Fruit fly (Drosophila melanogaster) whole organism, embryonic: ENCODE measurements around the gene CG9184.
A peak's percentile ranks its signal among the peaks of the same experiment; 100 is the strongest.

Experiments
- BtbVII ChIP-seq: fragments of 200-800 bp; sonication (Bioruptor generic); optimal IDR thresholded peaks from 3 replicates; lab custom pipeline; 2017; ENCODE audit warnings: missing biosample characterization, mild to moderate bottlenecking, missing genetic modification characterization
- CG10565 ChIP-seq: fragments of 200-800 bp; sonication (Bioruptor generic); optimal IDR thresholded peaks from 3 replicates; lab custom pipeline; 2016; ENCODE audit warnings: missing biosample characterization, mild to moderate bottlenecking, missing genetic modification characterization
- CG11093 ChIP-seq: fragments of 200-800 bp; sonication (Bioruptor generic); IDR thresholded peaks from 3 replicates; pipeline ENCODE4 v1.3.6; 2022; ENCODE audit warnings: missing biosample characterization, missing genetic modification characterization
- CG13296 ChIP-seq: fragments of 200-800 bp; sonication (Bioruptor generic); optimal IDR thresholded peaks from 3 replicates; lab custom pipeline; 2018; ENCODE audit warnings: missing biosample characterization, mild to moderate bottlenecking, missing genetic modification characterization
- CG15479 ChIP-seq: fragments of 200-800 bp; sonication (Bioruptor generic); optimal IDR thresholded peaks from 3 replicates; lab custom pipeline; 2019; ENCODE audit warnings: missing biosample characterization, mild to moderate bottlenecking, missing genetic modification characterization, moderate library complexity
- CG15601 ChIP-seq: fragments of 200-800 bp; sonication (Bioruptor generic); optimal IDR thresholded peaks from 3 replicates; lab custom pipeline; 2019; ENCODE audit warnings: missing biosample characterization, mild to moderate bottlenecking, missing genetic modification characterization, moderate library complexity
- CG1647 ChIP-seq: fragments of 200-800 bp; sonication (Bioruptor generic); optimal IDR thresholded peaks from 3 replicates; lab custom pipeline; 2016; ENCODE audit warnings: missing biosample characterization, missing genetic modification characterization
- CG1832 ChIP-seq: fragments of 200-800 bp; sonication (Bioruptor generic); optimal IDR thresholded peaks from 2 replicates; lab custom pipeline; 2017; ENCODE audit warnings: missing biosample characterization, mild to moderate bottlenecking, missing genetic modification characterization, inconsistent platforms
- CG2120 ChIP-seq: fragments of 200-800 bp; sonication (Bioruptor generic); optimal IDR thresholded peaks from 3 replicates; lab custom pipeline; 2016; ENCODE audit warnings: missing biosample characterization, missing genetic modification characterization
- CG2889 ChIP-seq: fragments of 200-800 bp; sonication (Bioruptor generic); IDR thresholded peaks from 3 replicates; pipeline ENCODE4 v1.3.6; 2022; ENCODE audit warnings: missing biosample characterization, missing genetic modification characterization
- CG3281 ChIP-seq: fragments of 200-800 bp; sonication (Bioruptor generic); optimal IDR thresholded peaks from 3 replicates; lab custom pipeline; 2017; ENCODE audit warnings: missing biosample characterization, mild to moderate bottlenecking, missing genetic modification characterization
- CG4424 ChIP-seq: fragments of 200-800 bp; sonication (Bioruptor generic); optimal IDR thresholded peaks from 3 replicates; lab custom pipeline; 2016; ENCODE audit warnings: missing biosample characterization, missing genetic modification characterization
- CG6254 ChIP-seq: fragments of 200-800 bp; sonication (Bioruptor generic); optimal IDR thresholded peaks from 3 replicates; lab custom pipeline; 2017; ENCODE audit warnings: mild to moderate bottlenecking, missing biosample characterization, missing genetic modification reagents, missing genetic modification characterization
- CG6272 ChIP-seq: fragments of 200-800 bp; sonication (Bioruptor generic); IDR thresholded peaks from 2 replicates; pipeline ENCODE4 v1.3.6; 2022; ENCODE audit warnings: missing biosample characterization, missing genetic modification characterization
- CG9932 ChIP-seq: fragments of 200-800 bp; sonication (Bioruptor generic); IDR thresholded peaks from 2 replicates; pipeline ENCODE4 v1.3.6; 2022; ENCODE audit warnings: missing biosample characterization, missing genetic modification characterization
- CoRest ChIP-seq: fragments of 200-800 bp; sonication (Bioruptor generic); optimal IDR thresholded peaks from 3 replicates; lab custom pipeline; 2018; ENCODE audit warnings: missing biosample characterization, mild to moderate bottlenecking, missing genetic modification characterization, moderate library complexity
- Dad ChIP-seq: fragments of 200-800 bp; sonication (Bioruptor generic); optimal IDR thresholded peaks from 3 replicates; lab custom pipeline; 2016; ENCODE audit warnings: missing biosample characterization, missing genetic modification characterization
- Dek ChIP-seq: fragments of 200-800 bp; sonication (Bioruptor generic); optimal IDR thresholded peaks from 3 replicates; lab custom pipeline; 2019; ENCODE audit warnings: missing biosample characterization, mild to moderate bottlenecking, missing genetic modification characterization, moderate library complexity
- Doc2 ChIP-seq: fragments of 200-800 bp; sonication (Bioruptor generic); IDR thresholded peaks from 2 replicates; pipeline ENCODE4 v1.3.6; 2022; ENCODE audit warnings: missing biosample characterization, missing genetic modification characterization
- Eip74EF ChIP-seq, 2 experiments: fragments of 200-800 bp in 1 of 2; fragments of >200 bp in 1 of 2; sonication (Bioruptor generic) in 1 of 2; optimal IDR thresholded peaks; 2 replicates each; lab custom pipeline; 2017 to 2019; ENCODE audit warnings: missing biosample characterization in 2 of 2, missing genetic modification characterization in 2 of 2, mild to moderate bottlenecking in 1 of 2, moderate library complexity in 1 of 2
- Elba2 ChIP-seq: fragments of 200-800 bp; sonication (Bioruptor generic); optimal IDR thresholded peaks from 3 replicates; lab custom pipeline; 2016; ENCODE audit warnings: missing biosample characterization, missing genetic modification characterization
- Hr39 ChIP-seq: fragments of >200 bp; optimal IDR thresholded peaks from 2 replicates; lab custom pipeline; 2017
- Lhr ChIP-seq: fragments of 200-800 bp; sonication (Bioruptor generic); optimal IDR thresholded peaks from 3 replicates; lab custom pipeline; 2017; ENCODE audit warnings: mild to moderate bottlenecking, missing biosample characterization, missing genetic modification reagents, missing genetic modification characterization
- Max ChIP-seq: fragments of 200-800 bp; sonication (Bioruptor generic); optimal IDR thresholded peaks from 2 replicates; lab custom pipeline; 2016; ENCODE audit warnings: missing biosample characterization, mild to moderate bottlenecking, missing genetic modification characterization
- NC2α ChIP-seq: fragments of 200-800 bp; sonication (Bioruptor generic); optimal IDR thresholded peaks from 2 replicates; lab custom pipeline; 2016; ENCODE audit warnings: missing biosample characterization, missing genetic modification characterization
- Ssrp ChIP-seq: fragments of 200-800 bp; sonication (Bioruptor generic); optimal IDR thresholded peaks from 2 replicates; lab custom pipeline; 2018; ENCODE audit warnings: missing biosample characterization, mild to moderate bottlenecking, missing genetic modification characterization, moderate library complexity
- Xbp1 ChIP-seq: fragments of 200-800 bp; sonication (Bioruptor generic); optimal IDR thresholded peaks from 3 replicates; lab custom pipeline; 2016; ENCODE audit warnings: missing biosample characterization, mild to moderate bottlenecking, missing genetic modification characterization
- abd-A ChIP-seq: fragments of 200-800 bp; sonication (Bioruptor generic); optimal IDR thresholded peaks from 3 replicates; lab custom pipeline; 2019; ENCODE audit warnings: missing biosample characterization, mild to moderate bottlenecking, missing genetic modification characterization, moderate library complexity
- aop ChIP-seq: fragments of 200-800 bp; sonication (Bioruptor generic); IDR thresholded peaks from 2 replicates; pipeline ENCODE4 v1.3.6; 2022; ENCODE audit warnings: missing biosample characterization, missing genetic modification characterization
- bbx ChIP-seq: fragments of 200-800 bp; sonication (Bioruptor generic); IDR thresholded peaks from 2 replicates; pipeline ENCODE4 v1.3.6; 2022; ENCODE audit warnings: missing biosample characterization, missing genetic modification characterization; ENCODE audit not compliant: partially characterized antibody
- cas ChIP-seq: fragments of 200-800 bp; sonication (Bioruptor generic); IDR thresholded peaks from 2 replicates; pipeline ENCODE4 v1.3.6; 2022; ENCODE audit warnings: missing biosample characterization, missing genetic modification characterization
- crp ChIP-seq, 2 experiments: fragments of 200-800 bp; sonication (Bioruptor generic); optimal IDR thresholded peaks; 2 replicates in 1 of 2; 3 replicates in 1 of 2; lab custom pipeline; 2017; ENCODE audit warnings: missing biosample characterization in 2 of 2, missing genetic modification characterization in 2 of 2, mild to moderate bottlenecking in 1 of 2, moderate library complexity in 1 of 2
- danr ChIP-seq: fragments of 200-800 bp; sonication (Bioruptor generic); IDR thresholded peaks from 2 replicates; pipeline ENCODE4 v1.3.6; 2022; ENCODE audit warnings: missing biosample characterization, missing genetic modification characterization
- dmrt11E ChIP-seq: fragments of 200-800 bp; sonication (Bioruptor generic); optimal IDR thresholded peaks from 3 replicates; lab custom pipeline; 2018; ENCODE audit warnings: missing biosample characterization, mild to moderate bottlenecking, missing genetic modification characterization, moderate library complexity
- dpn ChIP-seq, 2 experiments: fragments of 200-800 bp; sonication (Bioruptor generic); optimal IDR thresholded peaks; 3 replicates each; lab custom pipeline; 2016; ENCODE audit warnings: missing biosample characterization in 2 of 2, missing genetic modification characterization in 2 of 2
- en ChIP-seq: fragments of 200-800 bp; sonication (Bioruptor generic); optimal IDR thresholded peaks from 2 replicates; lab custom pipeline; 2016; ENCODE audit warnings: missing biosample characterization, missing genetic modification characterization
- exex ChIP-seq: fragments of 200-800 bp; sonication (Bioruptor generic); optimal IDR thresholded peaks from 4 replicates; lab custom pipeline; 2018; ENCODE audit warnings: missing biosample characterization, mild to moderate bottlenecking, missing genetic modification characterization, moderate library complexity
- fd64A ChIP-seq: fragments of 200-800 bp; sonication (Bioruptor generic); optimal IDR thresholded peaks from 3 replicates; lab custom pipeline; 2018; ENCODE audit warnings: missing biosample characterization, mild to moderate bottlenecking, missing genetic modification characterization
- gem ChIP-seq: fragments of 200-800 bp; sonication (Bioruptor generic); optimal IDR thresholded peaks from 2 replicates; lab custom pipeline; 2019; ENCODE audit warnings: missing biosample characterization, mild to moderate bottlenecking, missing genetic modification characterization, moderate library complexity
- gsb-n ChIP-seq: fragments of 200-800 bp; sonication (Bioruptor generic); optimal IDR thresholded peaks from 3 replicates; lab custom pipeline; 2018; ENCODE audit warnings: missing biosample characterization, mild to moderate bottlenecking, missing genetic modification characterization
- mam ChIP-seq: fragments of 200-800 bp; sonication (Bioruptor generic); optimal IDR thresholded peaks from 3 replicates; lab custom pipeline; 2016; ENCODE audit warnings: missing biosample characterization, missing genetic modification characterization
- nerfin-1 ChIP-seq: fragments of 200-800 bp; sonication (Bioruptor generic); optimal IDR thresholded peaks from 3 replicates; lab custom pipeline; 2019; ENCODE audit warnings: missing biosample characterization, mild to moderate bottlenecking, missing genetic modification characterization, moderate library complexity
- rib ChIP-seq: fragments of 200-800 bp; sonication (Bioruptor generic); IDR thresholded peaks from 2 replicates; pipeline ENCODE4 v1.3.6; 2022; ENCODE audit warnings: missing biosample characterization, missing genetic modification characterization
- schlank ChIP-seq: fragments of 200-800 bp; sonication (Bioruptor generic); optimal IDR thresholded peaks from 2 replicates; lab custom pipeline; 2018; ENCODE audit warnings: missing biosample characterization, mild to moderate bottlenecking, missing genetic modification characterization
- sd ChIP-seq: fragments of 200-800 bp; sonication (Bioruptor generic); optimal IDR thresholded peaks from 3 replicates; lab custom pipeline; 2018; ENCODE audit warnings: missing biosample characterization, mild to moderate bottlenecking, missing genetic modification characterization, moderate library complexity
- sna ChIP-seq: fragments of 200-800 bp; sonication (Bioruptor generic); IDR thresholded peaks from 2 replicates; pipeline ENCODE4 v1.3.6; 2022; ENCODE audit warnings: missing biosample characterization, missing genetic modification characterization; ENCODE audit not compliant: partially characterized antibody
- toy ChIP-seq: fragments of 200-800 bp; sonication (Bioruptor generic); IDR thresholded peaks from 2 replicates; pipeline ENCODE4 v1.3.6; 2022; ENCODE audit warnings: missing biosample characterization, missing genetic modification characterization
- trem ChIP-seq: fragments of 200-800 bp; optimal IDR thresholded peaks from 3 replicates; lab custom pipeline; 2019; ENCODE audit warnings: missing biosample characterization, mild to moderate bottlenecking, missing genetic modification characterization, moderate library complexity
- tx ChIP-seq: fragments of 200-800 bp; sonication (Bioruptor generic); optimal IDR thresholded peaks from 2 replicates; lab custom pipeline; 2016; ENCODE audit warnings: missing biosample characterization, missing genetic modification characterization
- wdn ChIP-seq: fragments of 200-800 bp; sonication (Bioruptor generic); IDR thresholded peaks from 2 replicates; pipeline ENCODE4 v1.3.6; 2022; ENCODE audit warnings: missing biosample characterization, missing genetic modification characterization
- z ChIP-seq: fragments of 200-800 bp; sonication (Bioruptor generic); IDR thresholded peaks from 3 replicates; pipeline ENCODE4 v1.3.6; 2022; ENCODE audit warnings: missing biosample characterization, missing genetic modification characterization

Gene CG9184

dm6 chr3L:1323136-1323535 lies 530 bp upstream of the CG9184 start:
- TF ChIP-seq cas (GFP tag; lab: Robert Waterston, UW), result no peak
- peak; percentile 88 for TF ChIP-seq dmrt11E (tag; lab: Kevin White, UChicago)
- TF ChIP-seq nerfin-1 (tag; lab: Kevin White, UChicago), result peak; percentile 58
- TF ChIP-seq wdn (GFP tag; lab: Robert Waterston, UW), result no peak
- peak; percentile 75 for TF ChIP-seq gsb-n (tag; lab: Kevin White, UChicago)
- TF ChIP-seq CG15601 (tag; lab: Kevin White, UChicago), result peak; percentile 90
- no peak for TF ChIP-seq CG15479 (GFP tag; lab: Kevin White, UChicago)
- TF ChIP-seq trem, result peak; percentile 67
- peak; percentile 56 for TF ChIP-seq tx
- peak; percentile 84 for TF ChIP-seq gem
- TF ChIP-seq Eip74EF (GFP tag; optimal IDR thresholded peaks at IDR 0.05; lab: Kevin White, UChicago), result peak in 1 of 2 experiments; percentile 8
- no peak for TF ChIP-seq abd-A (tag; lab: Kevin White, UChicago)
- TF ChIP-seq Ssrp (tag; lab: Kevin White, UChicago), result peak; percentile 83
- TF ChIP-seq Max, result peak; percentile 2
- TF ChIP-seq sd (tag; lab: Kevin White, UChicago), result peak; percentile 49
- TF ChIP-seq Xbp1 (GFP tag; lab: Kevin White, UChicago), result peak; percentile 75
- TF ChIP-seq CG11093, result 0 out of 3 replicates have a peak, but pooled peaks have one; percentile 40
- TF ChIP-seq CG1832 (GFP tag; lab: Kevin White, UChicago), result no peak
- TF ChIP-seq Dek (tag; lab: Kevin White, UChicago), result no peak
- TF ChIP-seq BtbVII, result peak; percentile 44
- TF ChIP-seq Doc2 (GFP tag; lab: Robert Waterston, UW), result no peak
- TF ChIP-seq CG3281 (GFP tag; lab: Kevin White, UChicago), result no peak
- TF ChIP-seq NC2α (GFP tag; lab: Kevin White, UChicago), result peak; percentile 74
- TF ChIP-seq fd64A, result peak; percentile 64
- no peak for TF ChIP-seq exex (tag; lab: Kevin White, UChicago)
- peak; percentile 74 for TF ChIP-seq CG4424 (GFP tag; lab: Kevin White, UChicago)
- TF ChIP-seq danr (GFP tag; lab: Robert Waterston, UW), result peak; percentile 42; the same call in 1 of the 2 replicates
- TF ChIP-seq Dad (GFP tag; lab: Kevin White, UChicago), result peak; percentile 41
- TF ChIP-seq toy (GFP tag; lab: Robert Waterston, UW), result no peak
- TF ChIP-seq CG9932 (GFP tag; lab: Robert Waterston, UW), result peak; percentile 22; the same call in 1 of the 2 replicates
- peak; percentile 69 for TF ChIP-seq CG6254 (GFP tag; lab: Kevin White, UChicago)
- no peak for TF ChIP-seq schlank
- TF ChIP-seq aop (GFP tag; lab: Robert Waterston, UW), result no peak
- peak; percentile 22 for TF ChIP-seq CG1647 (GFP tag; lab: Kevin White, UChicago)
- no peak for TF ChIP-seq sna (GFP tag; lab: Robert Waterston, UW)
- TF ChIP-seq crp (GFP tag; optimal IDR thresholded peaks at IDR 0.05; lab: Kevin White, UChicago), result no peak
- TF ChIP-seq Lhr (GFP tag; lab: Kevin White, UChicago), result peak; percentile 49
- no peak for TF ChIP-seq CG6272 (GFP tag; lab: Robert Waterston, UW)
- peak; percentile 60 to 75 for TF ChIP-seq dpn (GFP tag; optimal IDR thresholded peaks at IDR 0.05; lab: Kevin White, UChicago)
- TF ChIP-seq CG2120 (GFP tag; lab: Kevin White, UChicago), result peak; percentile 45
- TF ChIP-seq CG13296 (GFP tag; lab: Kevin White, UChicago), result peak; percentile 16
- TF ChIP-seq rib, result no peak
- TF ChIP-seq CG10565 (GFP tag; lab: Kevin White, UChicago), result no peak
- peak; percentile 51 for TF ChIP-seq en (GFP tag; lab: Kevin White, UChicago)
- TF ChIP-seq CG2889 (GFP tag; lab: Robert Waterston, UW), result no peak
- no peak for TF ChIP-seq Hr39 (lab: Kevin White, UChicago)
- TF ChIP-seq mam (GFP tag; lab: Kevin White, UChicago), result peak; percentile 28
- no peak for TF ChIP-seq Elba2 (GFP tag; lab: Kevin White, UChicago)
- no peak for TF ChIP-seq bbx (GFP tag; lab: Robert Waterston, UW)
- TF ChIP-seq CoRest (tag; lab: Kevin White, UChicago), result peak; percentile 78
- no peak for TF ChIP-seq z (GFP tag; lab: Robert Waterston, UW)
